Fruit fly (Drosophila melanogaster): Measurements from ENCODE around the gene ergic53.

The ergic53 gene

DNA sequence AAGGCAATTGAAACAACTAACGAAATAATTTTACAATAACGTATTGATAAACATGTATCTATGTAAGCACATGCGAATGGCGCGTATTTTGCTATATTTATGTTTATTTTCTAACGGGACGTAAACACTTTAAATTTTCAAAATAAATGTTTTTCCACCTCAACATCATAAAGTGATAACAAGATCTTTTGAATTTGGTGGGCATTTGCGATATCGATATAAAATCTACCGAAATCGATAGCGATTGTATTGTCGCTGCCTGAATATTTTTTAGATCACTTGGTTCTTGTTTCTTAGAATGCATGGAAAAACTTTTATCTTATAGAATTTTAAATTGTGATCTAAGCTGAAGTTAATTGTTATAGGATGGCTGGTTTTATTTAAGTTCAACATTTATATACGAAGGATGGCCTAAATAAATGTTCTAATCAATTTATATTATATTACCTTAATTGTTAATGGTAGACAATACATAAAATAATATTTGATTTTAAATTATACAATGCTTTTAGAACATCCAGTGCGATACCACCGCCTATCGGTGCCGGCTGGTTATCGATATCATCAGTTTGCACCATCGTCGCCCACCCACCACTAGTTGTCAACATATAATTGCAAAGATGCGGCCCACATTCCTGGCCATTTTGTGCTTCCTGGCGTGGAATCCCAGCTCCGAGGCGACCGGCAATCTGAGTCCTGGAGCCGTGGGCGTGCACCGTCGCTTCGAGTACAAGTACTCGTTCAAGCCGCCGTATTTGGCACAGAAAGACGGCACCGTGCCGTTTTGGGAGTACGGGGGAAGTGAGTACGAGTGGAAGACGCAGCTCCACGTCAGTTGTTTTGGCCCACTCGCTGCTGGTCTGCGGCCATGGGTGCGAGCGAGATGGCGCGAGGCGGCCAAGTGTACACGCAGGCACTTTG is at the start of gene ergic53 (continued):
- TF ChIP-seq CG17568 (GFP tag; optimal IDR thresholded peaks at IDR 0.05): no peak
- TF ChIP-seq Opbp (GFP tag; IDR thresholded peaks at IDR 0.05; ENCODE audit: partially characterized antibody): peak; percentile 72
- no peak for TF ChIP-seq dpn (GFP tag; optimal IDR thresholded peaks at IDR 0.05)
- peak; percentile 37 for TF ChIP-seq Sin3A (optimal IDR thresholded peaks at IDR 0.05)
- TF ChIP-seq Fer1 (GFP tag; optimal IDR thresholded peaks at IDR 0.05): peak; percentile 56
- no peak for TF ChIP-seq Sry-β (GFP tag; optimal IDR thresholded peaks at IDR 0.05)
- no peak for TF ChIP-seq psq (GFP tag; optimal IDR thresholded peaks at IDR 0.05)
- no peak for TF ChIP-seq CG3838 (GFP tag; optimal IDR thresholded peaks at IDR 0.05)
- TF ChIP-seq CG10147 (GFP tag; optimal IDR thresholded peaks at IDR 0.05): no peak
- TF ChIP-seq CG3163 (GFP tag; optimal IDR thresholded peaks at IDR 0.05): no peak
- TF ChIP-seq Xbp1 (GFP tag; optimal IDR thresholded peaks at IDR 0.05): peak; percentile 89
- TF ChIP-seq Nf-YC (tag; optimal IDR thresholded peaks at IDR 0.05): peak; percentile 52
- peak; percentile 14 for TF ChIP-seq CG17829 (tag; optimal IDR thresholded peaks at IDR 0.05)
- TF ChIP-seq btn (GFP tag; optimal IDR thresholded peaks at IDR 0.05): no peak
- TF ChIP-seq CG3065 (GFP tag; optimal IDR thresholded peaks at IDR 0.05): no peak
- TF ChIP-seq nerfin-2 (GFP tag; IDR thresholded peaks at IDR 0.05; ENCODE audit: partially characterized antibody): peak; percentile 77
- peak; percentile 70; the same call in 2 of the 3 replicates for TF ChIP-seq CG14860 (GFP tag; IDR thresholded peaks at IDR 0.05; ENCODE audit: partially characterized antibody)
- TF ChIP-seq Usf (GFP tag; optimal IDR thresholded peaks at IDR 0.05): no peak
- TF ChIP-seq Kr (GFP tag; optimal IDR thresholded peaks at IDR 0.05): no peak
- no peak for TF ChIP-seq rib (GFP tag; IDR thresholded peaks at IDR 0.05)
- peak; percentile 3 for TF ChIP-seq grau (tag; optimal IDR thresholded peaks at IDR 0.05)
- peak in 1 of 2 experiments; percentile 62 for TF ChIP-seq Pdp1 (GFP tag; optimal IDR thresholded peaks at IDR 0.05)
- peak; percentile 42 for TF ChIP-seq CG2129 (GFP tag; IDR thresholded peaks at IDR 0.05; ENCODE audit: partially characterized antibody)
- no peak for TF ChIP-seq CG13296 (GFP tag; optimal IDR thresholded peaks at IDR 0.05)
- TF ChIP-seq nmo (GFP tag; optimal IDR thresholded peaks at IDR 0.05): peak; percentile 31
- peak; percentile 71 for TF ChIP-seq Med (GFP tag)
- no peak for TF ChIP-seq grn (GFP tag; optimal IDR thresholded peaks at IDR 0.05)
- TF ChIP-seq CG1832 (GFP tag; optimal IDR thresholded peaks at IDR 0.05): peak; percentile 64
- peak; percentile 77 for TF ChIP-seq CG34224 (GFP tag; IDR thresholded peaks at IDR 0.05; ENCODE audit: partially characterized antibody)
- no peak for TF ChIP-seq crc (GFP tag; optimal IDR thresholded peaks at IDR 0.05)
- no peak for TF ChIP-seq ase (GFP tag; IDR thresholded peaks at IDR 0.05)
- no peak for TF ChIP-seq Mad (GFP tag; optimal IDR thresholded peaks at IDR 0.05)
- TF ChIP-seq CG12219 (GFP tag; optimal IDR thresholded peaks at IDR 0.05): no peak
- TF ChIP-seq MBD-R2 (GFP tag; IDR thresholded peaks at IDR 0.05): peak; percentile 87
- TF ChIP-seq HLH4C (GFP tag; IDR thresholded peaks at IDR 0.05; ENCODE audit: partially characterized antibody): peak; percentile 89
- no peak for TF ChIP-seq CG13123 (GFP tag; optimal IDR thresholded peaks at IDR 0.05)
- peak; percentile 44 for TF ChIP-seq CG10267 (tag; optimal IDR thresholded peaks at IDR 0.05)
- TF ChIP-seq ranshi (GFP tag; IDR thresholded peaks at IDR 0.05): no peak
- peak; percentile 66; the same call in 2 of the 3 replicates for TF ChIP-seq knrl (GFP tag; IDR thresholded peaks at IDR 0.05; ENCODE audit: partially characterized antibody)

All from whole organism, embryonic.